Fruit fly (Drosophila melanogaster) whole organism, embryonic: ENCODE results near the gene pkaap.
A peak's percentile ranks its signal among the peaks of the same experiment; 100 is the strongest.

Experiments used
- Adf1 ChIP-seq: fragments of 200-800 bp; sonication (Bioruptor generic); IDR thresholded peaks from 2 replicates; pipeline ENCODE4 v1.3.6; 2022; ENCODE audit warnings: missing biosample characterization, missing genetic modification characterization
- CG10267 ChIP-seq: fragments of 200-800 bp; sonication (Bioruptor generic); optimal IDR thresholded peaks from 2 replicates; lab custom pipeline; 2018; ENCODE audit warnings: missing biosample characterization, mild to moderate bottlenecking, missing genetic modification characterization, moderate library complexity
- CG10431 ChIP-seq: fragments of 200-800 bp; sonication (Bioruptor generic); optimal IDR thresholded peaks from 3 replicates; lab custom pipeline; 2018; ENCODE audit warnings: missing biosample characterization, mild to moderate bottlenecking, missing genetic modification characterization
- CG10654 ChIP-seq: fragments of 200-800 bp; sonication (Bioruptor generic); optimal IDR thresholded peaks from 2 replicates; lab custom pipeline; 2016; ENCODE audit warnings: missing biosample characterization, missing genetic modification characterization
- CG11504 ChIP-seq: fragments of 200-800 bp; sonication (Bioruptor generic); optimal IDR thresholded peaks from 3 replicates; lab custom pipeline; 2019; ENCODE audit warnings: missing biosample characterization, mild to moderate bottlenecking, missing genetic modification characterization, moderate library complexity
- CG12391 ChIP-seq: fragments of 200-800 bp; sonication (Bioruptor generic); optimal IDR thresholded peaks from 3 replicates; lab custom pipeline; 2018; ENCODE audit warnings: missing biosample characterization, mild to moderate bottlenecking, missing genetic modification characterization, moderate library complexity
- CG13624 ChIP-seq: fragments of 200-800 bp; sonication (Bioruptor generic); optimal IDR thresholded peaks from 2 replicates; lab custom pipeline; 2016; ENCODE audit warnings: missing biosample characterization, missing genetic modification characterization
- CG1529 ChIP-seq: fragments of 200-800 bp; sonication (Bioruptor generic); optimal IDR thresholded peaks from 3 replicates; lab custom pipeline; 2018; ENCODE audit warnings: missing biosample characterization, missing genetic modification characterization
- CG15514 ChIP-seq: fragments of 200-800 bp; sonication (Bioruptor generic); optimal IDR thresholded peaks from 3 replicates; lab custom pipeline; 2017; ENCODE audit warnings: missing biosample characterization, missing genetic modification characterization, mild to moderate bottlenecking, moderate library complexity, missing genetic modification reagents
- CG17385 ChIP-seq: fragments of 200-800 bp; sonication (Bioruptor generic); optimal IDR thresholded peaks from 3 replicates; lab custom pipeline; 2018; ENCODE audit warnings: missing biosample characterization, mild to moderate bottlenecking, missing genetic modification characterization
- CG30431 ChIP-seq: fragments of 200-800 bp; sonication (Bioruptor generic); optimal IDR thresholded peaks from 2 replicates; lab custom pipeline; 2017; ENCODE audit warnings: missing biosample characterization, missing genetic modification characterization
- CG31224 ChIP-seq: fragments of 200-800 bp; sonication (Bioruptor generic); IDR thresholded peaks from 2 replicates; pipeline ENCODE4 v1.3.6; 2022; ENCODE audit warnings: missing biosample characterization, missing genetic modification characterization
- CG3847 ChIP-seq: fragments of 200-800 bp; sonication (Bioruptor generic); IDR thresholded peaks from 2 replicates; pipeline ENCODE4 v1.3.6; 2022; ENCODE audit warnings: missing biosample characterization, missing genetic modification characterization
- CG4404 ChIP-seq: fragments of 200-800 bp; sonication (Bioruptor generic); IDR thresholded peaks from 2 replicates; pipeline ENCODE4 v1.3.6; 2022; ENCODE audit warnings: missing biosample characterization, missing genetic modification characterization
- CG7372 ChIP-seq: fragments of 200-800 bp; sonication (Bioruptor generic); IDR thresholded peaks from 2 replicates; pipeline ENCODE4 v1.3.6; 2022; ENCODE audit warnings: missing biosample characterization, missing genetic modification characterization
- CG7786 ChIP-seq: fragments of 200-800 bp; sonication (Bioruptor generic); optimal IDR thresholded peaks from 2 replicates; lab custom pipeline; 2016; ENCODE audit warnings: missing biosample characterization, missing genetic modification characterization
- CG8478 ChIP-seq: fragments of >200 bp; optimal IDR thresholded peaks from 2 replicates; lab custom pipeline; 2018
- CG9797 ChIP-seq: fragments of 200-800 bp; sonication (Bioruptor generic); optimal IDR thresholded peaks from 3 replicates; lab custom pipeline; 2018; ENCODE audit warnings: missing biosample characterization, mild to moderate bottlenecking, missing genetic modification characterization
- D19B ChIP-seq: fragments of 200-800 bp; sonication (Bioruptor generic); optimal IDR thresholded peaks from 2 replicates; lab custom pipeline; 2017; ENCODE audit warnings: missing biosample characterization, mild to moderate bottlenecking, missing genetic modification characterization
- Dad ChIP-seq: fragments of 200-800 bp; sonication (Bioruptor generic); optimal IDR thresholded peaks from 3 replicates; lab custom pipeline; 2016; ENCODE audit warnings: missing biosample characterization, missing genetic modification characterization
- Dek ChIP-seq: fragments of 200-800 bp; sonication (Bioruptor generic); optimal IDR thresholded peaks from 3 replicates; lab custom pipeline; 2019; ENCODE audit warnings: missing biosample characterization, mild to moderate bottlenecking, missing genetic modification characterization, moderate library complexity
- Doc2 ChIP-seq: fragments of 200-800 bp; sonication (Bioruptor generic); IDR thresholded peaks from 2 replicates; pipeline ENCODE4 v1.3.6; 2022; ENCODE audit warnings: missing biosample characterization, missing genetic modification characterization
- Eip74EF ChIP-seq, 2 experiments: fragments of 200-800 bp in 1 of 2; fragments of >200 bp in 1 of 2; sonication (Bioruptor generic) in 1 of 2; optimal IDR thresholded peaks; 2 replicates each; lab custom pipeline; 2017 to 2019; ENCODE audit warnings: missing biosample characterization in 2 of 2, missing genetic modification characterization in 2 of 2, mild to moderate bottlenecking in 1 of 2, moderate library complexity in 1 of 2
- Gsc ChIP-seq: fragments of 200-800 bp; sonication (Bioruptor generic); IDR thresholded peaks from 2 replicates; pipeline ENCODE4 v1.3.6; 2022; ENCODE audit warnings: missing biosample characterization, missing genetic modification characterization
- Hand ChIP-seq: fragments of 200-800 bp; sonication (Bioruptor generic); optimal IDR thresholded peaks from 2 replicates; lab custom pipeline; 2017; ENCODE audit warnings: mild to moderate bottlenecking, missing biosample characterization, missing genetic modification reagents, missing genetic modification characterization
- Hmx ChIP-seq: fragments of 200-800 bp; sonication (Bioruptor generic); optimal IDR thresholded peaks from 2 replicates; lab custom pipeline; 2016; ENCODE audit warnings: missing biosample characterization, missing genetic modification characterization
- MTF-1 ChIP-seq: fragments of 200-800 bp; sonication (Bioruptor generic); optimal IDR thresholded peaks from 2 replicates; lab custom pipeline; 2018; ENCODE audit warnings: missing biosample characterization, mild to moderate bottlenecking, missing genetic modification characterization, borderline replicate concordance
- Ptx1 ChIP-seq: fragments of 200-800 bp; sonication (Bioruptor generic); IDR thresholded peaks from 2 replicates; pipeline ENCODE4 v1.3.6; 2022; ENCODE audit warnings: missing biosample characterization, missing genetic modification characterization
- Six4 ChIP-seq: fragments of 200-800 bp; sonication (Bioruptor generic); optimal IDR thresholded peaks from 2 replicates; lab custom pipeline; 2016; ENCODE audit warnings: missing biosample characterization, missing genetic modification characterization
- Sox102F ChIP-seq: fragments of 200-800 bp; sonication (Bioruptor generic); optimal IDR thresholded peaks from 2 replicates; lab custom pipeline; 2018; ENCODE audit warnings: missing biosample characterization, mild to moderate bottlenecking, missing genetic modification characterization, moderate library complexity
- Tbp ChIP-seq: fragments of >200 bp; optimal IDR thresholded peaks from 2 replicates; lab custom pipeline; 2018; ENCODE audit warnings: missing biosample characterization, missing genetic modification characterization
- Usf ChIP-seq: fragments of 200-800 bp; sonication (Bioruptor generic); optimal IDR thresholded peaks from 2 replicates; lab custom pipeline; 2017; ENCODE audit warnings: missing genotype, missing biosample characterization, missing genetic modification characterization
- Vsx1 ChIP-seq: fragments of 200-800 bp; sonication (Bioruptor generic); optimal IDR thresholded peaks from 2 replicates; lab custom pipeline; 2017; ENCODE audit warnings: missing biosample characterization, mild to moderate bottlenecking, missing genetic modification characterization, missing genetic modification reagents
- bbx ChIP-seq: fragments of 200-800 bp; sonication (Bioruptor generic); IDR thresholded peaks from 2 replicates; pipeline ENCODE4 v1.3.6; 2022; ENCODE audit warnings: missing biosample characterization, missing genetic modification characterization; ENCODE audit not compliant: partially characterized antibody
- bsh ChIP-seq, 2 experiments: fragments of 200-800 bp; sonication (Bioruptor generic); optimal IDR thresholded peaks; 2 replicates each; lab custom pipeline; 2017 to 2018; ENCODE audit warnings: mild to moderate bottlenecking in 2 of 2, missing biosample characterization in 2 of 2, missing genetic modification characterization in 2 of 2, moderate library complexity in 1 of 2
- danr ChIP-seq: fragments of 200-800 bp; sonication (Bioruptor generic); IDR thresholded peaks from 2 replicates; pipeline ENCODE4 v1.3.6; 2022; ENCODE audit warnings: missing biosample characterization, missing genetic modification characterization
- disco-r ChIP-seq: fragments of 200-800 bp; sonication (Bioruptor generic); optimal IDR thresholded peaks from 2 replicates; lab custom pipeline; 2016; ENCODE audit warnings: missing biosample characterization, missing genetic modification characterization
- esg ChIP-seq: fragments of 200-800 bp; sonication (Bioruptor generic); conservative IDR thresholded peaks from 2 replicates; pipeline ENCODE4 v1.3.6; 2022; ENCODE audit warnings: missing biosample characterization, missing genetic modification characterization
- exex ChIP-seq: fragments of 200-800 bp; sonication (Bioruptor generic); optimal IDR thresholded peaks from 4 replicates; lab custom pipeline; 2018; ENCODE audit warnings: missing biosample characterization, mild to moderate bottlenecking, missing genetic modification characterization, moderate library complexity
- fd3F ChIP-seq: fragments of 200-800 bp; sonication (Bioruptor generic); optimal IDR thresholded peaks from 2 replicates; lab custom pipeline; 2018; ENCODE audit warnings: missing biosample characterization, mild to moderate bottlenecking, missing genetic modification characterization, moderate library complexity
- gcm2 ChIP-seq: fragments of 200-800 bp; sonication (Bioruptor generic); optimal IDR thresholded peaks from 2 replicates; lab custom pipeline; 2016; ENCODE audit warnings: missing biosample characterization, missing genetic modification characterization
- ham ChIP-seq: fragments of 200-800 bp; sonication (Bioruptor generic); IDR thresholded peaks from 2 replicates; pipeline ENCODE4 v1.3.6; 2022; ENCODE audit warnings: missing biosample characterization, missing genetic modification characterization
- ind ChIP-seq: fragments of 200-800 bp; sonication (Bioruptor generic); optimal IDR thresholded peaks from 3 replicates; lab custom pipeline; 2016; ENCODE audit warnings: missing biosample characterization, missing genetic modification characterization
- pb ChIP-seq: fragments of 200-800 bp; sonication (Bioruptor generic); optimal IDR thresholded peaks from 3 replicates; lab custom pipeline; 2016; ENCODE audit warnings: missing biosample characterization, missing genetic modification characterization
- prd ChIP-seq, 3 experiments: fragments of >200 bp in 2 of 3; fragments of 200-800 bp in 1 of 3; sonication (Bioruptor generic) in 1 of 3; optimal IDR thresholded peaks in 2 of 3; IDR thresholded peaks in 1 of 3; 2 replicates in 2 of 3; 3 replicates in 1 of 3; pipeline versions ENCODE4 v1.3.6 to Lab custom; 2017 to 2022; ENCODE audit warnings: missing biosample characterization in 1 of 3, missing genetic modification characterization in 1 of 3
- pzg ChIP-seq: fragments of 200-800 bp; sonication (Bioruptor generic); optimal IDR thresholded peaks from 3 replicates; lab custom pipeline; 2018; ENCODE audit warnings: missing biosample characterization, mild to moderate bottlenecking, missing genetic modification characterization, moderate library complexity
- shn ChIP-seq: fragments of 200-800 bp; sonication (Bioruptor generic); optimal IDR thresholded peaks from 3 replicates; lab custom pipeline; 2016; ENCODE audit warnings: missing biosample characterization, missing genetic modification characterization
- toy ChIP-seq: fragments of 200-800 bp; sonication (Bioruptor generic); IDR thresholded peaks from 2 replicates; pipeline ENCODE4 v1.3.6; 2022; ENCODE audit warnings: missing biosample characterization, missing genetic modification characterization
- zen ChIP-seq: fragments of 200-800 bp; sonication (Bioruptor generic); optimal IDR thresholded peaks from 3 replicates; lab custom pipeline; 2018; ENCODE audit warnings: missing biosample characterization, mild to moderate bottlenecking, missing genetic modification characterization, moderate library complexity

The pkaap gene

dm6 chr2L:16325515-16326257, 37.6 kb downstream of the pkaap start, which contains the start of gene cact (continued):
- peak in 1 of 2 experiments; percentile 80 for TF ChIP-seq Eip74EF (GFP tag; optimal IDR thresholded peaks at IDR 0.05; lab: Kevin White, UChicago)
- TF ChIP-seq pb (GFP tag; lab: Kevin White, UChicago), result peak; percentile 73
- TF ChIP-seq CG7786 (GFP tag; lab: Kevin White, UChicago), result peak; percentile 95
- no peak for TF ChIP-seq CG8478
- peak; percentile 91 for TF ChIP-seq CG11504
- peak; percentile 61 for TF ChIP-seq CG10431 (GFP tag; lab: Kevin White, UChicago)
- no peak for TF ChIP-seq bbx
- TF ChIP-seq CG4404 (GFP tag; lab: Robert Waterston, UW), result peak; percentile 80
- TF ChIP-seq Dek (tag; lab: Kevin White, UChicago), result peak; percentile 92
- peak; percentile 78 for TF ChIP-seq CG17385 (GFP tag; lab: Kevin White, UChicago)
- peak; percentile 94 for TF ChIP-seq ind
- peak; percentile 65; the same call in 1 of the 2 replicates for TF ChIP-seq ham (GFP tag; lab: Robert Waterston, UW)
- TF ChIP-seq Ptx1 (GFP tag; lab: Robert Waterston, UW), result peak; percentile 95
- peak; percentile 88 for TF ChIP-seq Hmx (GFP tag; lab: Kevin White, UChicago)
- TF ChIP-seq danr (GFP tag; lab: Robert Waterston, UW), result peak; percentile 74
- TF ChIP-seq Gsc (GFP tag; lab: Robert Waterston, UW), result no peak
- peak; percentile 41 to 94 for TF ChIP-seq bsh (GFP tag; optimal IDR thresholded peaks at IDR 0.05; lab: Kevin White, UChicago)
- TF ChIP-seq disco-r, result peak; percentile 92
- no peak for TF ChIP-seq toy (GFP tag; lab: Robert Waterston, UW)
- peak; percentile 80 for TF ChIP-seq Usf
- peak; percentile 90 for TF ChIP-seq CG10267 (tag; lab: Kevin White, UChicago)
- TF ChIP-seq pzg (GFP tag; lab: Kevin White, UChicago), result peak; percentile 66
- TF ChIP-seq CG31224 (GFP tag; lab: Robert Waterston, UW), result peak; percentile 82
- TF ChIP-seq Sox102F (GFP tag; lab: Kevin White, UChicago), result peak; percentile 95
- peak; percentile 67 for TF ChIP-seq CG9797
- TF ChIP-seq exex (tag; lab: Kevin White, UChicago), result peak; percentile 81
- peak; percentile 84 for TF ChIP-seq CG7372 (GFP tag; lab: Robert Waterston, UW)
- peak; percentile 86 for TF ChIP-seq Six4 (GFP tag; lab: Kevin White, UChicago)
- TF ChIP-seq Vsx1 (GFP tag; lab: Kevin White, UChicago), result peak; percentile 79
- TF ChIP-seq CG1529, result peak; percentile 82
- peak; percentile 86 for TF ChIP-seq CG10654 (GFP tag; lab: Kevin White, UChicago)
- no peak for TF ChIP-seq Tbp (GFP tag; lab: Kevin White, UChicago)
- no peak for TF ChIP-seq prd (optimal IDR thresholded peaks at IDR 0.05; lab: Kevin White, UChicago)
- TF ChIP-seq prd (GFP tag; IDR thresholded peaks at IDR 0.05; lab: Robert Waterston, UW), result peak; percentile 94
- peak; percentile 92 for TF ChIP-seq CG3847
- TF ChIP-seq CG12391 (tag; lab: Kevin White, UChicago), result peak; percentile 97
- TF ChIP-seq shn (GFP tag; lab: Kevin White, UChicago), result peak; percentile 91
- peak; percentile 94 for TF ChIP-seq CG13624 (GFP tag; lab: Kevin White, UChicago)
- peak; percentile 91 for TF ChIP-seq Dad
- peak; percentile 94 for TF ChIP-seq zen (tag; lab: Kevin White, UChicago)
- TF ChIP-seq CG15514 (GFP tag; lab: Kevin White, UChicago), result peak; percentile 93
- peak; percentile 80 for TF ChIP-seq D19B (GFP tag; lab: Kevin White, UChicago)
- TF ChIP-seq gcm2 (GFP tag; lab: Kevin White, UChicago), result peak; percentile 76
- peak; percentile 70 for TF ChIP-seq Doc2 (GFP tag; lab: Robert Waterston, UW)
- TF ChIP-seq CG30431, result peak; percentile 84
- peak; percentile 40 for TF ChIP-seq MTF-1 (GFP tag; lab: Kevin White, UChicago)
- TF ChIP-seq esg (GFP tag; lab: Robert Waterston, UW), result peak; percentile 90
- peak; percentile 65; the same call in 1 of the 2 replicates for TF ChIP-seq Adf1 (GFP tag; lab: Robert Waterston, UW)
- TF ChIP-seq fd3F, result peak; percentile 88
- peak; percentile 64 for TF ChIP-seq Hand
